Fruit fly (Drosophila melanogaster) whole organism, prepupa: ENCODE data around the gene CG42714.
A peak's percentile ranks its signal among the peaks of the same experiment; 100 is the strongest.

Source experiments
- Blimp-1 ChIP-seq: fragments of 200-800 bp; sonication (Bioruptor generic); optimal IDR thresholded peaks from 3 replicates; lab custom pipeline; 2017; ENCODE audit warnings: missing biosample characterization, missing genetic modification characterization, mild to moderate bottlenecking, moderate library complexity, missing genetic modification reagents
- CG11294 ChIP-seq: fragments of 200-800 bp; sonication (Bioruptor generic); IDR thresholded peaks from 2 replicates; pipeline ENCODE4 v1.3.6; 2022; ENCODE audit warnings: missing biosample characterization, missing genetic modification characterization
- CG11762 ChIP-seq: fragments of 200-800 bp; sonication (Bioruptor generic); optimal IDR thresholded peaks from 3 replicates; lab custom pipeline; 2016; ENCODE audit warnings: missing biosample characterization, missing genetic modification characterization; ENCODE audit not compliant: insufficient read depth
- CG15336 ChIP-seq: fragments of 200-800 bp; sonication (Bioruptor generic); IDR thresholded peaks from 2 replicates; pipeline ENCODE4 v1.3.6; 2022; ENCODE audit warnings: missing biosample characterization, missing genetic modification characterization
- CG1621 ChIP-seq: fragments of 200-800 bp; sonication (Bioruptor generic); optimal IDR thresholded peaks from 3 replicates; lab custom pipeline; 2018; ENCODE audit warnings: missing biosample characterization, mild to moderate bottlenecking, missing genetic modification characterization
- CG16779 ChIP-seq: fragments of 200-800 bp; sonication (Bioruptor generic); optimal IDR thresholded peaks from 3 replicates; lab custom pipeline; 2017; ENCODE audit warnings: missing biosample characterization, mild to moderate bottlenecking, missing genetic modification characterization
- CG3032 ChIP-seq: fragments of 200-800 bp; optimal IDR thresholded peaks from 2 replicates; lab custom pipeline; 2019; ENCODE audit warnings: missing biosample characterization, mild to moderate bottlenecking, missing genetic modification characterization, moderate library complexity
- CG31627 ChIP-seq: fragments of 200-800 bp; sonication (Bioruptor generic); optimal IDR thresholded peaks from 3 replicates; lab custom pipeline; 2016; ENCODE audit warnings: missing biosample characterization, missing genetic modification characterization
- CG32006 ChIP-seq: fragments of 200-800 bp; sonication (Bioruptor generic); optimal IDR thresholded peaks from 3 replicates; lab custom pipeline; 2017; ENCODE audit warnings: missing biosample characterization, mild to moderate bottlenecking, missing genetic modification characterization
- CG34406 ChIP-seq: fragments of 200-800 bp; sonication (Bioruptor generic); optimal IDR thresholded peaks from 3 replicates; lab custom pipeline; 2016; ENCODE audit warnings: missing biosample characterization, missing genetic modification characterization
- CG3919 ChIP-seq: fragments of 200-800 bp; sonication (Bioruptor generic); optimal IDR thresholded peaks from 3 replicates; lab custom pipeline; 2016; ENCODE audit warnings: missing biosample characterization, missing genetic modification characterization
- CG6163 ChIP-seq: fragments of 200-800 bp; sonication (Bioruptor generic); IDR thresholded peaks from 3 replicates; pipeline ENCODE4 v1.3.6; 2022; ENCODE audit warnings: missing biosample characterization, missing genetic modification characterization
- CG6792 ChIP-seq: fragments of 200-800 bp; sonication (Bioruptor generic); optimal IDR thresholded peaks from 3 replicates; lab custom pipeline; 2016; ENCODE audit warnings: missing biosample characterization, missing genetic modification characterization
- CG6808 ChIP-seq: fragments of 200-800 bp; sonication (Bioruptor generic); optimal IDR thresholded peaks from 3 replicates; lab custom pipeline; 2017; ENCODE audit warnings: missing biosample characterization, missing genetic modification characterization, mild to moderate bottlenecking, moderate library complexity, missing genetic modification reagents
- CG6854 ChIP-seq: fragments of 200-800 bp; sonication (Bioruptor generic); optimal IDR thresholded peaks from 2 replicates; lab custom pipeline; 2017; ENCODE audit warnings: missing biosample characterization, mild to moderate bottlenecking, missing genetic modification characterization
- CG7368 ChIP-seq: fragments of 200-800 bp; sonication (Bioruptor generic); optimal IDR thresholded peaks from 3 replicates; lab custom pipeline; 2016; ENCODE audit warnings: missing biosample characterization, missing genetic modification characterization
- CG8119 ChIP-seq: fragments of 200-800 bp; sonication (Bioruptor generic); IDR thresholded peaks from 3 replicates; pipeline ENCODE4 v1.3.6; 2022; ENCODE audit warnings: missing biosample characterization, missing genetic modification characterization
- CG8319 ChIP-seq: fragments of 200-800 bp; sonication (Bioruptor generic); optimal IDR thresholded peaks from 3 replicates; lab custom pipeline; 2016; ENCODE audit warnings: missing biosample characterization, missing genetic modification characterization
- CG8632 ChIP-seq: fragments of 200-800 bp; sonication (Bioruptor generic); optimal IDR thresholded peaks from 3 replicates; lab custom pipeline; 2016; ENCODE audit warnings: missing biosample characterization, missing genetic modification characterization
- CG9139 ChIP-seq: fragments of 200-800 bp; sonication (Bioruptor generic); optimal IDR thresholded peaks from 3 replicates; lab custom pipeline; 2017; ENCODE audit warnings: missing biosample characterization, mild to moderate bottlenecking, missing genetic modification characterization
- Eip75B ChIP-seq: fragments of 200-800 bp; sonication (Bioruptor generic); optimal IDR thresholded peaks from 3 replicates; lab custom pipeline; 2016; ENCODE audit warnings: missing biosample characterization, missing genetic modification characterization
- Eip93F ChIP-seq: fragments of 200-800 bp; sonication (Bioruptor generic); optimal IDR thresholded peaks from 2 replicates; lab custom pipeline; 2016; ENCODE audit warnings: missing biosample characterization, mild to moderate bottlenecking, missing genetic modification characterization
- Ets21C ChIP-seq: fragments of 200-800 bp; sonication (Bioruptor generic); optimal IDR thresholded peaks from 3 replicates; lab custom pipeline; 2016; ENCODE audit warnings: missing biosample characterization, missing genetic modification characterization
- Ets96B ChIP-seq: fragments of 200-800 bp; optimal IDR thresholded peaks from 2 replicates; lab custom pipeline; 2019; ENCODE audit warnings: missing biosample characterization, mild to moderate bottlenecking, missing genetic modification characterization, moderate library complexity
- Gug ChIP-seq: fragments of 200-800 bp; sonication (Bioruptor generic); IDR thresholded peaks from 2 replicates; pipeline ENCODE4 v1.3.6; 2022; ENCODE audit warnings: missing biosample characterization, missing genetic modification characterization
- Hr38 ChIP-seq: sonication (Bioruptor generic); optimal IDR thresholded peaks from 2 replicates; lab custom pipeline; 2016; ENCODE audit warnings: missing biosample characterization, missing genetic modification characterization
- Hr39 ChIP-seq: fragments of 200-800 bp; sonication (Bioruptor generic); optimal IDR thresholded peaks from 2 replicates; lab custom pipeline; 2016; ENCODE audit warnings: missing biosample characterization, missing genetic modification characterization
- Lpt ChIP-seq: fragments of 200-800 bp; sonication (Bioruptor generic); optimal IDR thresholded peaks from 3 replicates; lab custom pipeline; 2016; ENCODE audit warnings: missing biosample characterization, missing genetic modification characterization
- Met ChIP-seq: fragments of 200-800 bp; sonication (Bioruptor generic); optimal IDR thresholded peaks from 3 replicates; lab custom pipeline; 2016; ENCODE audit warnings: missing biosample characterization, missing genetic modification characterization
- OdsH ChIP-seq: fragments of 200-800 bp; sonication (Bioruptor generic); optimal IDR thresholded peaks from 3 replicates; lab custom pipeline; 2016; ENCODE audit warnings: missing biosample characterization, missing genetic modification characterization
- Smox ChIP-seq: fragments of 200-800 bp; sonication (Bioruptor generic); optimal IDR thresholded peaks from 3 replicates; lab custom pipeline; 2016; ENCODE audit warnings: missing biosample characterization, missing genetic modification characterization
- Sox14 ChIP-seq: fragments of 200-800 bp; sonication (Bioruptor generic); optimal IDR thresholded peaks from 3 replicates; lab custom pipeline; 2016; ENCODE audit warnings: missing biosample characterization, missing genetic modification characterization
- Sox15 ChIP-seq: fragments of 200-800 bp; sonication (Bioruptor generic); optimal IDR thresholded peaks from 3 replicates; lab custom pipeline; 2016; ENCODE audit warnings: missing biosample characterization, missing genetic modification characterization
- acj6 ChIP-seq: fragments of 200-800 bp; sonication (Bioruptor generic); optimal IDR thresholded peaks from 3 replicates; lab custom pipeline; 2016; ENCODE audit warnings: missing biosample characterization, missing genetic modification characterization
- cyc ChIP-seq: fragments of 200-800 bp; sonication (Bioruptor generic); optimal IDR thresholded peaks from 3 replicates; lab custom pipeline; 2016; ENCODE audit warnings: missing biosample characterization, missing genetic modification characterization
- dsx ChIP-seq: fragments of 200-800 bp; optimal IDR thresholded peaks from 3 replicates; lab custom pipeline; 2019; ENCODE audit warnings: missing biosample characterization, mild to moderate bottlenecking, missing genetic modification characterization, moderate library complexity; ENCODE audit not compliant: poor library complexity, severe bottlenecking
- eg ChIP-seq: fragments of 200-800 bp; sonication (Bioruptor generic); IDR thresholded peaks from 3 replicates; pipeline ENCODE4 v1.3.6; 2022; ENCODE audit warnings: missing biosample characterization, missing genetic modification characterization
- esn ChIP-seq: fragments of 200-800 bp; sonication (Bioruptor generic); optimal IDR thresholded peaks from 2 replicates; lab custom pipeline; 2016; ENCODE audit warnings: missing biosample characterization, mild to moderate bottlenecking, missing genetic modification characterization, moderate library complexity
- fd59A ChIP-seq: fragments of 200-800 bp; sonication (Bioruptor generic); optimal IDR thresholded peaks from 2 replicates; lab custom pipeline; 2017; ENCODE audit warnings: missing biosample characterization, mild to moderate bottlenecking, missing genetic modification characterization, missing genetic modification reagents
- fd85E ChIP-seq: fragments of 200-800 bp; sonication (Bioruptor generic); optimal IDR thresholded peaks from 3 replicates; lab custom pipeline; 2016; ENCODE audit warnings: missing biosample characterization, missing genetic modification characterization
- fkh ChIP-seq: fragments of 200-800 bp; sonication (Bioruptor generic); optimal IDR thresholded peaks from 3 replicates; lab custom pipeline; 2017; ENCODE audit warnings: missing biosample characterization, mild to moderate bottlenecking, missing genetic modification characterization, moderate library complexity
- lz ChIP-seq: fragments of 200-800 bp; sonication (Bioruptor generic); optimal IDR thresholded peaks from 3 replicates; lab custom pipeline; 2016; ENCODE audit warnings: missing biosample characterization, missing genetic modification characterization
- net ChIP-seq: fragments of 200-800 bp; sonication (Bioruptor generic); optimal IDR thresholded peaks from 3 replicates; lab custom pipeline; 2016; ENCODE audit warnings: missing biosample characterization, missing genetic modification characterization
- salr ChIP-seq, 2 experiments: fragments of 200-800 bp; sonication (Bioruptor generic); optimal IDR thresholded peaks; 3 replicates each; lab custom pipeline; 2016 to 2018; ENCODE audit warnings: missing biosample characterization in 2 of 2, missing genetic modification characterization in 2 of 2, mild to moderate bottlenecking in 1 of 2
- spab ChIP-seq: fragments of 200-800 bp; sonication (Bioruptor generic); optimal IDR thresholded peaks from 2 replicates; lab custom pipeline; 2017; ENCODE audit warnings: missing biosample characterization, mild to moderate bottlenecking, missing genetic modification characterization, missing genetic modification reagents
- ss ChIP-seq, 2 experiments: fragments of 200-800 bp; sonication (Bioruptor generic); optimal IDR thresholded peaks; 2 replicates in 1 of 2; 3 replicates in 1 of 2; lab custom pipeline; 2017 to 2018; ENCODE audit warnings: mild to moderate bottlenecking in 2 of 2, missing biosample characterization in 2 of 2, missing genetic modification characterization in 2 of 2, moderate library complexity in 1 of 2
- svp ChIP-seq: fragments of 200-800 bp; sonication (Bioruptor generic); peaks from one replicate; lab custom pipeline; 2016; ENCODE audit warnings: missing biosample characterization, missing genetic modification characterization
- topi ChIP-seq: fragments of 200-800 bp; sonication (Bioruptor generic); optimal IDR thresholded peaks from 3 replicates; lab custom pipeline; 2016; ENCODE audit warnings: missing biosample characterization, missing genetic modification characterization

The CG42714 gene

dm6 chr3L:6258660-6259059 is 24.8 kb upstream of the CG42714 start, which contains the start of gene CG10163:
Gene CG10163 (minus strand): TSS chr3L:6258760.
- TF ChIP-seq CG3919: no peak
- no peak for TF ChIP-seq CG3032

- TF ChIP-seq topi (peak; percentile 96), fkh (peak; percentile 23), eg (GFP tag; lab: Robert Waterston, UW) (peak; percentile 94), salr (GFP tag; optimal IDR thresholded peaks at IDR 0.05; lab: Kevin White, UChicago) (peak; percentile 65 to 88), CG8632 (peak; percentile 93), Sox15 (GFP tag; lab: Kevin White, UChicago) (peak; percentile 92), CG15336 (GFP tag; lab: Robert Waterston, UW) (peak; percentile 97), Sox14 (GFP tag; lab: Kevin White, UChicago) (peak; percentile 93), Blimp-1 (GFP tag; lab: Kevin White, UChicago) (peak; percentile 87), Eip93F (GFP tag; lab: Kevin White, UChicago) (peak; percentile 86), lz (GFP tag; lab: Kevin White, UChicago) (peak; percentile 97), Lpt (GFP tag; lab: Kevin White, UChicago) (peak; percentile 78), CG3032 (peak; percentile 94), spab (GFP tag; lab: Kevin White, UChicago) (peak; percentile 91), acj6 (GFP tag; lab: Kevin White, UChicago) (peak; percentile 95), CG6808 (peak; percentile 94), CG6792 (GFP tag; lab: Kevin White, UChicago) (peak; percentile 96), CG34406 (GFP tag; lab: Kevin White, UChicago) (peak; percentile 94), Eip75B (peak; percentile 93), CG8119 (GFP tag; lab: Robert Waterston, UW) (peak; percentile 98), CG11294 (GFP tag; lab: Robert Waterston, UW) (peak; percentile 88), dsx (peak; percentile 93), CG32006 (GFP tag; lab: Kevin White, UChicago) (peak; percentile 93), Gug (GFP tag; lab: Robert Waterston, UW) (peak; percentile 95), Hr38 (no peak), fd59A (GFP tag; lab: Kevin White, UChicago) (peak; percentile 86), cyc (GFP tag; lab: Kevin White, UChicago) (peak; percentile 90), ss (GFP tag; optimal IDR thresholded peaks at IDR 0.05; lab: Kevin White, UChicago) (peak; percentile 93 to 96), Smox (peak; percentile 95), CG7368 (GFP tag; lab: Kevin White, UChicago) (peak; percentile 86), CG8319 (GFP tag; lab: Kevin White, UChicago) (peak; percentile 84), CG1621 (tag; lab: Kevin White, UChicago) (peak; percentile 61), Ets96B (tag; lab: Kevin White, UChicago) (peak; percentile 93), CG6854 (GFP tag; lab: Kevin White, UChicago) (peak; percentile 91), Met (GFP tag; lab: Kevin White, UChicago) (peak; percentile 97), CG16779 (tag; lab: Kevin White, UChicago) (peak; percentile 82), svp (GFP tag; lab: Kevin White, UChicago) (peak; percentile 98), fd85E (peak; percentile 73), CG31627 (peak; percentile 94), OdsH (GFP tag; lab: Kevin White, UChicago) (peak; percentile 94), CG6163 (GFP tag; lab: Robert Waterston, UW) (peak; percentile 95), Ets21C (GFP tag; lab: Kevin White, UChicago) (peak; percentile 92), net (GFP tag; lab: Kevin White, UChicago) (peak; percentile 92), CG3919 (peak; percentile 93), esn (peak; percentile 98), Hr39 (GFP tag; lab: Kevin White, UChicago) (peak; percentile 91), CG9139 (peak; percentile 84), CG11762 (peak; percentile 88)
Observed at dm6 chr3L:6256408-6257188, 22.7 kb upstream of the CG42714 start, which contains the start of gene Best2. Gene Best2 (minus strand): TSS chr3L:6256665.
